Worm (Caenorhabditis elegans) whole organism, young adult: ENCODE results near the gene ani-2.

ENCODE experiments used
- ama-1 ChIP-seq, 3 experiments: fragments of 150-350 bp in 1 of 3; sonication (generic microtip) in 2 of 3; optimal IDR thresholded peaks; 2 replicates each; lab custom pipeline; 2014 to 2018; ENCODE audit warnings: missing biosample characterization in 2 of 3, missing genetic modification characterization in 2 of 3, missing genetic modification reagents in 2 of 3
- nhr-90 ChIP-seq: sonication (generic microtip); optimal IDR thresholded peaks from 2 replicates; lab custom pipeline; 2016; ENCODE audit warnings: missing genotype, mild to moderate bottlenecking, missing genetic modification characterization, missing compliant biosample characterization

DNA sequence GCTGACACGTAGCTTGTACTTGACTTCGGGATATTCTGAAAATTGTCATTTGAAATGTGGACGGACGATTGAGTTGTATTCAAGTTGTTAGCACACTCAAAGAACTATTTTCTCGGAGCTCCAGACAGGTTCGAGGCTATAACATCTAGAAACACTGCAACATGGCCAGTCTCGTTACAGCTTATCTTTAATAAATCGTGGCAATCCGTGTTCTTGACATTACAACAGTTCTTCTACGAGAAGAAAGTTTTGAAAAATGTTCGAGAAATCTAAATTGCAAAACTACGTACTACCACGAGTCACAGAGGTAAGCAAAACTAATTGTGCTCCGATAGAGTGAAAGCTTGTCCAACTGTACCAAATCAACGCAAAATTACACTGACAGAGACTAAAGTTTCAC, 43.1 kb downstream of the ani-2 start:
- TF ChIP-seq ama-1 (optimal IDR thresholded peaks at IDR 0.05; lab: Kevin White, UChicago) (no peak), ama-1 (GFP tag; optimal IDR thresholded peaks at IDR 0.05; lab: Kevin White, UChicago) (no peak), nhr-90 (tag; lab: Kevin White, UChicago) (no peak)
